Fruit fly (Drosophila melanogaster) whole organism, prepupa: ENCODE data around the gene CG15369.

Source experiments
- CG10631 ChIP-seq: fragments of 200-800 bp; sonication (Bioruptor generic); optimal IDR thresholded peaks from 2 replicates; lab custom pipeline; 2016; ENCODE audit warnings: missing biosample characterization, missing genetic modification characterization
- CG16779 ChIP-seq: fragments of 200-800 bp; sonication (Bioruptor generic); optimal IDR thresholded peaks from 3 replicates; lab custom pipeline; 2017; ENCODE audit warnings: missing biosample characterization, mild to moderate bottlenecking, missing genetic modification characterization
- CG31627 ChIP-seq: fragments of 200-800 bp; sonication (Bioruptor generic); optimal IDR thresholded peaks from 3 replicates; lab custom pipeline; 2016; ENCODE audit warnings: missing biosample characterization, missing genetic modification characterization
- CG6163 ChIP-seq: fragments of 200-800 bp; sonication (Bioruptor generic); IDR thresholded peaks from 3 replicates; pipeline ENCODE4 v1.3.6; 2022; ENCODE audit warnings: missing biosample characterization, missing genetic modification characterization
- CG8119 ChIP-seq: fragments of 200-800 bp; sonication (Bioruptor generic); IDR thresholded peaks from 3 replicates; pipeline ENCODE4 v1.3.6; 2022; ENCODE audit warnings: missing biosample characterization, missing genetic modification characterization
- CG8319 ChIP-seq: fragments of 200-800 bp; sonication (Bioruptor generic); optimal IDR thresholded peaks from 3 replicates; lab custom pipeline; 2016; ENCODE audit warnings: missing biosample characterization, missing genetic modification characterization
- Eip75B ChIP-seq: fragments of 200-800 bp; sonication (Bioruptor generic); optimal IDR thresholded peaks from 3 replicates; lab custom pipeline; 2016; ENCODE audit warnings: missing biosample characterization, missing genetic modification characterization
- Hr39 ChIP-seq: fragments of 200-800 bp; sonication (Bioruptor generic); optimal IDR thresholded peaks from 2 replicates; lab custom pipeline; 2016; ENCODE audit warnings: missing biosample characterization, missing genetic modification characterization
- Lpt ChIP-seq: fragments of 200-800 bp; sonication (Bioruptor generic); optimal IDR thresholded peaks from 3 replicates; lab custom pipeline; 2016; ENCODE audit warnings: missing biosample characterization, missing genetic modification characterization
- Sox14 ChIP-seq: fragments of 200-800 bp; sonication (Bioruptor generic); optimal IDR thresholded peaks from 3 replicates; lab custom pipeline; 2016; ENCODE audit warnings: missing biosample characterization, missing genetic modification characterization
- dac ChIP-seq: fragments of 200-800 bp; sonication (Bioruptor generic); optimal IDR thresholded peaks from 2 replicates; lab custom pipeline; 2017; ENCODE audit warnings: missing biosample characterization, mild to moderate bottlenecking, missing genetic modification characterization
- dsx ChIP-seq: fragments of 200-800 bp; optimal IDR thresholded peaks from 3 replicates; lab custom pipeline; 2019; ENCODE audit warnings: missing biosample characterization, mild to moderate bottlenecking, missing genetic modification characterization, moderate library complexity; ENCODE audit not compliant: poor library complexity, severe bottlenecking
- fd59A ChIP-seq: fragments of 200-800 bp; sonication (Bioruptor generic); optimal IDR thresholded peaks from 2 replicates; lab custom pipeline; 2017; ENCODE audit warnings: missing biosample characterization, mild to moderate bottlenecking, missing genetic modification characterization, missing genetic modification reagents
- ss ChIP-seq, 2 experiments: fragments of 200-800 bp; sonication (Bioruptor generic); optimal IDR thresholded peaks; 2 replicates in 1 of 2; 3 replicates in 1 of 2; lab custom pipeline; 2017 to 2018; ENCODE audit warnings: mild to moderate bottlenecking in 2 of 2, missing biosample characterization in 2 of 2, missing genetic modification characterization in 2 of 2, moderate library complexity in 1 of 2

DNA sequence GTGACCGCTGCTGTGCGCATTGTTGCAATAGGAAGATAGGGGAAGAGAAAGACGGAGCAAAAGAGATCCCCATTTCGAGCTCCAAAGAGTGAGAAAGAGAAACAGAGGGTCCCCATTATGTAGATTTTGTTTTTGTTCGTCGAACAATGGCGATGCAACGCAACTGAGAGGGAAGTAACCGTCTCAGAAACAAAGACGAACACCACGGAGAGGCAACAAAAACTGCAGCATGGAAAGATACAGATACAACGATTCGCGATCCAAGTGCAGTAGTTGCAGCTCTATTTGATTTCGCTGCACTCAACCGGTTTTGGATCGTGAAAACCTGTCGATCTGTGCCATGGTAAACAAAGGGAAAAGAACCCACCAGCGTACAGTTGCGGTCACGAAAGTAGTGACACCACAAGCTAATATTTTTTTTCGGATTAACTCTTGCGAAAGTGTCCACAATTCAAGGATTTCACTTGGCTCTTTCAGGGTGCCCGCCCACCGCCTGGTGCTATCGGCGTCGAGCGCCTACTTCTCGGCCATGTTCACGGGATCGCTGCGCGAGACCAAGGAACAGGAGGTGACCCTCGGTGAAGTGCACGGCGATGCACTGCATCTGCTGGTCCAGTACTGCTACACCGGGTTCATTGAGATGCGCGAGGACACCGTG, 35.5 kb downstream of the CG15369 start:
- TF ChIP-seq CG8119 (GFP tag; lab: Robert Waterston, UW) (peak; percentile 45), Hr39 (GFP tag; lab: Kevin White, UChicago) (no peak), ss (GFP tag; optimal IDR thresholded peaks at IDR 0.05; lab: Kevin White, UChicago) (no peak), Sox14 (GFP tag; lab: Kevin White, UChicago) (peak; percentile 64), fd59A (no peak), CG6163 (GFP tag; lab: Robert Waterston, UW) (peak; percentile 57; the same call in 2 of the 3 replicates), CG8319 (GFP tag; lab: Kevin White, UChicago) (no peak), CG31627 (no peak), CG10631 (GFP tag; lab: Kevin White, UChicago) (no peak), dac (GFP tag; lab: Kevin White, UChicago) (peak; percentile 9), Eip75B (no peak), Lpt (no peak), CG16779 (tag; lab: Kevin White, UChicago) (no peak), dsx (peak; percentile 13)
